Worm (Caenorhabditis elegans) whole organism, young adult: ENCODE data around the gene nos-3.

Experiments
- B0019.2 ChIP-seq: fragments of 200-800 bp; sonication (Bioruptor generic); conservative IDR thresholded peaks from 2 replicates; pipeline ENCODE4 v1.3.6; 2022; ENCODE audit warnings: missing genetic modification reagents, missing genetic modification characterization, missing compliant biosample characterization
- B0035.1 ChIP-seq: sonication (generic microtip); optimal IDR thresholded peaks from 2 replicates; lab custom pipeline; 2016; ENCODE audit warnings: missing genetic modification characterization, mild to moderate bottlenecking, missing compliant biosample characterization, missing genotype, missing genetic modification reagents
- B0261.1 ChIP-seq: sonication (generic microtip); optimal IDR thresholded peaks from 2 replicates; lab custom pipeline; 2016; ENCODE audit warnings: mild to moderate bottlenecking, missing genetic modification characterization, moderate library complexity, missing compliant biosample characterization
- C06A6.2 ChIP-seq: fragments of 200-800 bp; sonication (Bioruptor generic); conservative IDR thresholded peaks from 2 replicates; pipeline ENCODE4 v1.3.6; 2022; ENCODE audit warnings: missing genetic modification characterization, missing compliant biosample characterization
- C17E4.6 ChIP-seq: fragments of 200-800 bp; sonication (Bioruptor generic); IDR thresholded peaks from 2 replicates; pipeline ENCODE4 v1.3.6; 2022; ENCODE audit warnings: missing genetic modification reagents, missing genetic modification characterization, missing compliant biosample characterization
- D2030.7 ChIP-seq: fragments of 200-800 bp; sonication (Bioruptor generic); IDR thresholded peaks from 2 replicates; pipeline ENCODE4 v1.3.6; 2022; ENCODE audit warnings: missing genetic modification reagents, missing genetic modification characterization, missing compliant biosample characterization
- F22D6.2 ChIP-seq: sonication (generic microtip); optimal IDR thresholded peaks from 2 replicates; lab custom pipeline; 2016; ENCODE audit warnings: mild to moderate bottlenecking, missing genetic modification characterization, missing compliant biosample characterization
- F23B12.7 ChIP-seq: sonication (generic microtip); optimal IDR thresholded peaks from 2 replicates; lab custom pipeline; 2017; ENCODE audit warnings: missing genetic modification characterization, mild to moderate bottlenecking, missing compliant biosample characterization, antibody characterized with exemption, moderate library complexity; ENCODE audit not compliant: insufficient read depth
- F33H1.4 ChIP-seq: fragments of 200-800 bp; sonication (Bioruptor generic); IDR thresholded peaks from 2 replicates; pipeline ENCODE4 v1.3.6; 2022; ENCODE audit warnings: missing genetic modification reagents, missing genetic modification characterization, missing compliant biosample characterization
- F39B2.1 ChIP-seq: fragments of 200-800 bp; sonication (Bioruptor generic); IDR thresholded peaks from 2 replicates; pipeline ENCODE4 v1.3.6; 2022; ENCODE audit warnings: missing genetic modification reagents, missing genetic modification characterization, missing compliant biosample characterization
- F49E8.2 ChIP-seq: sonication (generic microtip); optimal IDR thresholded peaks from 3 replicates; lab custom pipeline; 2017; ENCODE audit warnings: missing genetic modification characterization, mild to moderate bottlenecking, missing compliant biosample characterization, antibody characterized with exemption, moderate library complexity; ENCODE audit not compliant: insufficient read depth
- F55B11.4 ChIP-seq: sonication (generic microtip); optimal IDR thresholded peaks from 2 replicates; lab custom pipeline; 2016; ENCODE audit warnings: missing compliant biosample characterization, missing genetic modification characterization, borderline replicate concordance; ENCODE audit not compliant: insufficient read depth
- T07F8.4 ChIP-seq: sonication (generic microtip); optimal IDR thresholded peaks from 2 replicates; lab custom pipeline; 2016; ENCODE audit warnings: mild to moderate bottlenecking, missing genetic modification characterization, moderate library complexity, missing compliant biosample characterization
- T26A5.8 ChIP-seq: sonication (generic microtip); optimal IDR thresholded peaks from 2 replicates; lab custom pipeline; 2016; ENCODE audit warnings: missing genetic modification characterization, missing compliant biosample characterization
- Y67H2A.10 ChIP-seq: fragments of 200-800 bp; sonication (Bioruptor generic); conservative IDR thresholded peaks from 2 replicates; pipeline ENCODE4 v1.3.6; 2022; ENCODE audit warnings: missing genetic modification reagents, missing genetic modification characterization, missing compliant biosample characterization
- Y95B8A.8 ChIP-seq: fragments of 200-800 bp; sonication (Bioruptor generic); IDR thresholded peaks from 2 replicates; pipeline ENCODE4 v1.3.6; 2022; ENCODE audit warnings: missing genetic modification reagents, missing genetic modification characterization, missing compliant biosample characterization
- akir-1 ChIP-seq: fragments of 200-800 bp; sonication (Bioruptor generic); optimal IDR thresholded peaks from 2 replicates; lab custom pipeline; 2018; ENCODE audit warnings: mild to moderate bottlenecking, missing genetic modification characterization, moderate library complexity, missing compliant biosample characterization
- cebp-1 ChIP-seq, 2 experiments: fragments of 200-800 bp in 1 of 2; sonication (Bioruptor generic) in 1 of 2; sonication (generic microtip) in 1 of 2; IDR thresholded peaks in 1 of 2; optimal IDR thresholded peaks in 1 of 2; 2 replicates each; pipeline versions ENCODE4 v1.3.6 to Lab custom; 2017 to 2022; ENCODE audit warnings: missing compliant biosample characterization in 2 of 2, missing genetic modification characterization in 2 of 2, mild to moderate bottlenecking in 1 of 2, missing genetic modification reagents in 1 of 2, moderate library complexity in 1 of 2
- ceh-100 ChIP-seq: fragments of 200-800 bp; sonication (Bioruptor generic); IDR thresholded peaks from 2 replicates; pipeline ENCODE4 v1.3.6; 2022; ENCODE audit warnings: missing genetic modification reagents, missing genetic modification characterization, missing compliant biosample characterization
- chd-7 ChIP-seq: sonication (generic microtip); optimal IDR thresholded peaks from 2 replicates; lab custom pipeline; 2016; ENCODE audit warnings: mild to moderate bottlenecking, missing genetic modification characterization, moderate library complexity, missing compliant biosample characterization
- die-1 ChIP-seq: sonication (generic microtip); optimal IDR thresholded peaks from 2 replicates; lab custom pipeline; 2016; ENCODE audit warnings: missing genotype, mild to moderate bottlenecking, missing genetic modification characterization, missing compliant biosample characterization
- dpff-1 ChIP-seq: sonication (generic microtip); optimal IDR thresholded peaks from 2 replicates; lab custom pipeline; 2017; ENCODE audit warnings: mild to moderate bottlenecking, missing genetic modification characterization, missing compliant biosample characterization
- egl-44 ChIP-seq: fragments of 200-800 bp; sonication (Bioruptor generic); IDR thresholded peaks from 2 replicates; pipeline ENCODE4 v1.3.6; 2022; ENCODE audit warnings: missing genetic modification reagents, missing genetic modification characterization, missing compliant biosample characterization
- hlh-26 ChIP-seq: fragments of 200-800 bp; sonication (Bioruptor generic); conservative IDR thresholded peaks from 2 replicates; pipeline ENCODE4 v1.3.6; 2022; ENCODE audit warnings: missing genetic modification reagents, missing genetic modification characterization, missing compliant biosample characterization
- hsf-1 ChIP-seq: fragments of 200-800 bp; sonication (Bioruptor generic); IDR thresholded peaks from 2 replicates; pipeline ENCODE4 v1.3.6; 2022; ENCODE audit warnings: missing genetic modification reagents, missing genetic modification characterization, missing compliant biosample characterization
- lin-26 ChIP-seq: fragments of 200-800 bp; sonication (Bioruptor generic); IDR thresholded peaks from 2 replicates; pipeline ENCODE4 v1.3.6; 2022; ENCODE audit warnings: missing genetic modification reagents, missing genetic modification characterization, missing compliant biosample characterization
- lin-35 ChIP-seq, 3 experiments: fragments of 150-350 bp in 2 of 3; sonication (generic microtip) in 1 of 3; optimal IDR thresholded peaks; 2 replicates each; lab custom pipeline; 2014 to 2018; ENCODE audit warnings: missing biosample characterization in 3 of 3, missing genetic modification characterization in 3 of 3, missing genetic modification reagents in 3 of 3
- lin-54 ChIP-seq: fragments of 200-800 bp; sonication (Bioruptor generic); optimal IDR thresholded peaks from 2 replicates; lab custom pipeline; 2018; ENCODE audit warnings: mild to moderate bottlenecking, missing genetic modification characterization, missing compliant biosample characterization
- lir-1 ChIP-seq: fragments of 200-800 bp; sonication (Bioruptor generic); conservative IDR thresholded peaks from 2 replicates; pipeline ENCODE4 v1.3.6; 2022; ENCODE audit warnings: missing genetic modification reagents, missing genetic modification characterization, missing compliant biosample characterization
- lsy-27 ChIP-seq: sonication (generic microtip); optimal IDR thresholded peaks from 2 replicates; lab custom pipeline; 2017; ENCODE audit warnings: missing genetic modification characterization, mild to moderate bottlenecking, missing compliant biosample characterization, antibody characterized with exemption, missing genotype, borderline replicate concordance; ENCODE audit not compliant: insufficient read depth
- mcd-1 ChIP-seq: fragments of 200-800 bp; sonication (Bioruptor generic); IDR thresholded peaks from 2 replicates; pipeline ENCODE4 v1.3.6; 2022; ENCODE audit warnings: missing genetic modification reagents, missing genetic modification characterization, missing compliant biosample characterization
- mes-4 ChIP-seq: sonication (generic microtip); optimal IDR thresholded peaks from 2 replicates; lab custom pipeline; 2016; ENCODE audit warnings: missing genotype, missing genetic modification characterization, missing compliant biosample characterization
- nhr-120 ChIP-seq: fragments of 200-800 bp; sonication (Bioruptor generic); IDR thresholded peaks from 2 replicates; pipeline ENCODE4 v1.3.6; 2022; ENCODE audit warnings: missing genetic modification characterization, missing compliant biosample characterization
- nhr-179 ChIP-seq: sonication (generic microtip); optimal IDR thresholded peaks from 2 replicates; lab custom pipeline; 2016; ENCODE audit warnings: mild to moderate bottlenecking, missing genetic modification characterization, missing compliant biosample characterization
- rpc-1 ChIP-seq, 2 experiments: fragments of 150-350 bp in 1 of 2; sonication (generic microtip) in 1 of 2; optimal IDR thresholded peaks; 2 replicates each; lab custom pipeline; 2014 to 2018; ENCODE audit warnings: missing biosample characterization in 1 of 2, missing genetic modification characterization in 1 of 2, missing genetic modification reagents in 1 of 2, missing genotype in 1 of 2
- sdz-38 ChIP-seq: sonication (generic microtip); optimal IDR thresholded peaks from 2 replicates; lab custom pipeline; 2016; ENCODE audit warnings: missing genotype, missing genetic modification characterization, missing compliant biosample characterization
- sea-2 ChIP-seq: fragments of 200-800 bp; sonication (Bioruptor generic); IDR thresholded peaks from 2 replicates; pipeline ENCODE4 v1.3.6; 2022; ENCODE audit warnings: missing genetic modification characterization, missing compliant biosample characterization
- snpc-1.1 ChIP-seq: sonication (generic microtip); optimal IDR thresholded peaks from 2 replicates; lab custom pipeline; 2017; ENCODE audit warnings: missing genetic modification characterization, mild to moderate bottlenecking, missing compliant biosample characterization, antibody characterized with exemption, moderate library complexity, missing genotype, missing genetic modification reagents; ENCODE audit not compliant: insufficient read depth
- snpc-1.3 ChIP-seq: sonication (generic microtip); optimal IDR thresholded peaks from 2 replicates; lab custom pipeline; 2017; ENCODE audit warnings: missing genetic modification characterization, mild to moderate bottlenecking, missing compliant biosample characterization, antibody characterized with exemption, moderate library complexity, missing genotype, missing genetic modification reagents; ENCODE audit not compliant: insufficient read depth
- sptf-2 ChIP-seq: fragments of 200-800 bp; sonication (Bioruptor generic); optimal IDR thresholded peaks from 2 replicates; lab custom pipeline; 2018; ENCODE audit warnings: mild to moderate bottlenecking, missing genetic modification characterization, missing compliant biosample characterization
- tbp1 ChIP-seq: fragments of 200-800 bp; sonication (Bioruptor generic); optimal IDR thresholded peaks from 2 replicates; lab custom pipeline; 2018; ENCODE audit warnings: mild to moderate bottlenecking, missing genetic modification characterization, missing compliant biosample characterization
- tbx-9 ChIP-seq: sonication (generic microtip); optimal IDR thresholded peaks from 2 replicates; lab custom pipeline; 2016; ENCODE audit warnings: borderline replicate concordance, missing genetic modification characterization, inconsistent platforms, missing compliant biosample characterization
- zfh-2 ChIP-seq: fragments of 200-800 bp; sonication (Bioruptor generic); conservative IDR thresholded peaks from 2 replicates; pipeline ENCODE4 v1.3.6; 2022; ENCODE audit warnings: missing genetic modification reagents, missing genetic modification characterization, missing compliant biosample characterization
- ztf-22 ChIP-seq: fragments of 200-800 bp; sonication (Bioruptor generic); optimal IDR thresholded peaks from 2 replicates; lab custom pipeline; 2018; ENCODE audit warnings: mild to moderate bottlenecking, missing genetic modification characterization, moderate library complexity, missing compliant biosample characterization
- ztf-25 ChIP-seq: fragments of 200-800 bp; sonication (Bioruptor generic); IDR thresholded peaks from 2 replicates; pipeline ENCODE4 v1.3.6; 2022; ENCODE audit warnings: missing genetic modification reagents, missing genetic modification characterization, missing compliant biosample characterization
- ztf-26 ChIP-seq: sonication (generic microtip); optimal IDR thresholded peaks from 2 replicates; lab custom pipeline; 2017; ENCODE audit warnings: missing genetic modification characterization, missing compliant biosample characterization
- ztf-6 ChIP-seq: fragments of 200-800 bp; sonication (Bioruptor generic); IDR thresholded peaks from 2 replicates; pipeline ENCODE4 v1.3.6; 2022; ENCODE audit warnings: missing genetic modification reagents, missing genetic modification characterization, missing compliant biosample characterization

nos-3 gene

DNA sequence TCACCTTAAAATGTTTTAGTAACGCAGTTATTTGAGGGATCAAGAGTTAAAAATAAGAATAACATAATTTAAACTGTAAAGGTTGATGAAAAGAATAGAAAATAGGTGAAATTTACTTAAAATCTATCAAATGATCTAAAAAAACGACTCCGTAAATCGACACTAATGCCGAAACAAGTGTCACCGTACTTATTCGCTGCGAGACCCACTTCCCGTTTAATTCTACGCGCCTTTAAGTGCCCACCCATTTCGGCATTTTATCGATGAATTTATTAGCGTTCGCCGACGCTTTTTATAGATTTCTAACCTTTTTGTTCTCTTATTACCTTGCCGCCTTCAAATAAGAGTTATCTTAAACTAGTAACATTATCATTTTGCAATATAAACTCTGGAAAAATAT, at the start of gene nos-3, which contains the start of gene Y53C12B.1:
TSS of gene nos-3 (plus strand) at position 248 of the 400 bp plus-strand sequence.
TSS of gene Y53C12B.1 (minus strand) at position 10 of the 400 bp plus-strand sequence.
- no peak for TF ChIP-seq chd-7 (tag; lab: Kevin White, UChicago)
- no peak for TF ChIP-seq sdz-38 (tag; lab: Kevin White, UChicago)
- TF ChIP-seq D2030.7 (GFP tag; lab: Robert Waterston, UW) = peak; percentile 57; the same call in 1 of the 2 replicates
- TF ChIP-seq F55B11.4 (tag; lab: Kevin White, UChicago) = no peak
- TF ChIP-seq ztf-6 = no peak
- no peak for TF ChIP-seq rpc-1 (optimal IDR thresholded peaks at IDR 0.05; lab: Kevin White, UChicago)
- no peak for TF ChIP-seq rpc-1 (tag; optimal IDR thresholded peaks at IDR 0.05; lab: Kevin White, UChicago)
- TF ChIP-seq snpc-1.1 (tag; lab: Kevin White, UChicago) = no peak
- no peak for TF ChIP-seq lsy-27 (tag; lab: Kevin White, UChicago)
- no peak for TF ChIP-seq Y67H2A.10 (GFP tag; lab: Robert Waterston, UW)
- peak; percentile 65 for TF ChIP-seq snpc-1.3
- TF ChIP-seq F33H1.4 (GFP tag; lab: Robert Waterston, UW) = peak; percentile 96
- no peak for TF ChIP-seq sptf-2 (GFP tag; lab: Kevin White, UChicago)
- no peak for TF ChIP-seq cebp-1 (GFP tag; IDR thresholded peaks at IDR 0.05; lab: Robert Waterston, UW)
- TF ChIP-seq cebp-1 (tag; optimal IDR thresholded peaks at IDR 0.05; lab: Kevin White, UChicago) = peak; percentile 39
- TF ChIP-seq mcd-1 (GFP tag; lab: Robert Waterston, UW) = peak; percentile 56
- TF ChIP-seq die-1 (tag; lab: Kevin White, UChicago) = no peak
- TF ChIP-seq ztf-26 (tag; lab: Kevin White, UChicago) = no peak
- no peak for TF ChIP-seq T26A5.8 (tag; lab: Kevin White, UChicago)
- peak; percentile 87 for TF ChIP-seq B0019.2 (GFP tag; lab: Robert Waterston, UW)
- no peak for TF ChIP-seq egl-44
- TF ChIP-seq akir-1 (GFP tag; lab: Kevin White, UChicago) = no peak
- no peak for TF ChIP-seq B0261.1 (tag; lab: Kevin White, UChicago)
- TF ChIP-seq ceh-100 = no peak
- no peak for TF ChIP-seq B0035.1 (tag; lab: Kevin White, UChicago)
- no peak for TF ChIP-seq Y95B8A.8
- no peak for TF ChIP-seq C17E4.6 (GFP tag; lab: Robert Waterston, UW)
- no peak for TF ChIP-seq nhr-179 (tag; lab: Kevin White, UChicago)
- no peak for TF ChIP-seq ztf-25 (GFP tag; lab: Robert Waterston, UW)
- peak; percentile 62 for TF ChIP-seq F49E8.2 (tag; lab: Kevin White, UChicago)
- TF ChIP-seq hlh-26 = no peak
- peak; percentile 56 for TF ChIP-seq lin-54 (GFP tag; lab: Kevin White, UChicago)
- no peak for TF ChIP-seq lin-26 (GFP tag; lab: Robert Waterston, UW)
- TF ChIP-seq tbp1 (GFP tag; lab: Kevin White, UChicago) = peak; percentile 46
- TF ChIP-seq nhr-120 (GFP tag; lab: Robert Waterston, UW) = no peak
- peak in 2 of 3 experiments; percentile 2 to 51 for TF ChIP-seq lin-35 (GFP tag; optimal IDR thresholded peaks at IDR 0.05; lab: Kevin White, UChicago)
- no peak for TF ChIP-seq T07F8.4
- no peak for TF ChIP-seq F22D6.2 (tag; lab: Kevin White, UChicago)
- no peak for TF ChIP-seq F39B2.1 (GFP tag; lab: Robert Waterston, UW)
- TF ChIP-seq sea-2 = no peak
- no peak for TF ChIP-seq dpff-1
- TF ChIP-seq hsf-1 (GFP tag; lab: Robert Waterston, UW) = no peak
- no peak for TF ChIP-seq lir-1 (GFP tag; lab: Robert Waterston, UW)
- no peak for TF ChIP-seq zfh-2 (GFP tag; lab: Robert Waterston, UW)
- peak; percentile 25 for TF ChIP-seq F23B12.7 (tag; lab: Kevin White, UChicago)
- no peak for TF ChIP-seq tbx-9 (tag; lab: Kevin White, UChicago)
- no peak for TF ChIP-seq C06A6.2
- no peak for TF ChIP-seq ztf-22 (GFP tag; lab: Kevin White, UChicago)
- TF ChIP-seq mes-4 (tag; lab: Kevin White, UChicago) = no peak
